Worm (Caenorhabditis elegans) whole organism, midembryonic: ENCODE measurements around the gene sma-6.

Source experiments
- T22C8.4 ChIP-seq: fragments of 200-800 bp; sonication (Bioruptor generic); IDR thresholded peaks from 2 replicates; pipeline ENCODE4 v1.3.6; 2022; ENCODE audit warnings: missing genetic modification characterization, missing compliant biosample characterization
- flt-1 ChIP-seq: fragments of 200-800 bp; sonication (Bioruptor generic); IDR thresholded peaks from 2 replicates; pipeline ENCODE4 v1.3.6; 2022; ENCODE audit warnings: missing genetic modification characterization, missing compliant biosample characterization
- ztf-29 ChIP-seq: fragments of 200-800 bp; sonication (Bioruptor generic); IDR thresholded peaks from 2 replicates; pipeline ENCODE4 v1.3.6; 2022; ENCODE audit warnings: missing genetic modification reagents, missing genetic modification characterization, missing compliant biosample characterization

ce11 chrII:6281903-6282302 is 42.4 kb upstream of the sma-6 start:
- TF ChIP-seq ztf-29, result no peak
- TF ChIP-seq flt-1 (GFP tag; lab: Robert Waterston, UW), result no peak
- TF ChIP-seq T22C8.4, result no peak
